Worm (Caenorhabditis elegans): ENCODE data around the gene R04A9.3.

DNA sequence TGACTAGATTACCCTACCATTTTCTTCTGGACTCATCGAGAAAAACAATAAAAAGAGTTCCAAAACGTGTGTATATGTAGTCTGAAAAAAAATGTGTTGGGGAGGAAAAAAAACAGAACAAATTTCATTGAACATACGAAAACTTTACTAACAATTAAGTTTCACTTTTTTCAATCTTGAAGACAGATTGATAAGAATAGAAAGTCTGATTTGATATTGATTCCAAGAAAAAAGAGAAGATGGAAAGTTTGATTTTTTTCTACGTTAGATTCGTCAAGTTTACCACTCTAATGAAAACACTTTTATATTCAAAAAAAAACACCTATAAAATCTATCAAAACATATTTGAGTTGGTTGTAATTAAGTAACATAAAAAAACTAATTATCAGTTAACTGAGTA, 10.1 kb upstream of the R04A9.3 start, which contains the start of gene R04A9.9:
- TF ChIP-seq bed-3 (GFP tag; optimal IDR thresholded peaks at IDR 0.05) (no peak), nhr-28 (tag; optimal IDR thresholded peaks at IDR 0.05) (no peak), flh-1 (GFP tag; optimal IDR thresholded peaks at IDR 0.05) (no peak), lin-13 (tag; optimal IDR thresholded peaks at IDR 0.05) (no peak), ztf-11 (tag; optimal IDR thresholded peaks at IDR 0.05) (no peak), nhr-237 (tag; optimal IDR thresholded peaks at IDR 0.05) (no peak), nhr-2 (tag; optimal IDR thresholded peaks at IDR 0.05) (no peak), zip-8 (tag; optimal IDR thresholded peaks at IDR 0.05) (no peak)

Measured in whole organism, mixed stage, embryonic.